Worm (Caenorhabditis elegans) whole organism, L3 larva: Measurements from ENCODE around the gene acbp-8.

Experiments used
- R02D3.7 ChIP-seq: fragments of 150-350 bp; optimal IDR thresholded peaks from 2 replicates; lab custom pipeline; 2014; ENCODE audit warnings: missing biosample characterization, missing genetic modification characterization
- ZK546.5 ChIP-seq: sonication (generic microtip); optimal IDR thresholded peaks from 2 replicates; lab custom pipeline; 2017; ENCODE audit warnings: missing biosample characterization, missing genetic modification characterization
- ama-1 ChIP-seq: fragments of 150-350 bp; optimal IDR thresholded peaks from 2 replicates; lab custom pipeline; 2018
- ceh-16 ChIP-seq: sonication (generic microtip); optimal IDR thresholded peaks from 2 replicates; lab custom pipeline; 2017; ENCODE audit warnings: missing biosample characterization, missing genetic modification characterization
- ceh-9 ChIP-seq: sonication (generic microtip); optimal IDR thresholded peaks from 2 replicates; lab custom pipeline; 2018; ENCODE audit warnings: missing biosample characterization, missing genetic modification characterization
- egl-27 ChIP-seq: sonication (generic microtip); optimal IDR thresholded peaks from 4 replicates; lab custom pipeline; 2017; ENCODE audit warnings: missing biosample characterization, missing genetic modification reagents, missing genetic modification characterization
- egl-5 ChIP-seq: fragments of 150-350 bp; optimal IDR thresholded peaks from 2 replicates; lab custom pipeline; 2017; ENCODE audit warnings: missing biosample characterization, missing genetic modification reagents, missing genetic modification characterization, inconsistent platforms
- elt-1 ChIP-seq: fragments of 150-350 bp; optimal IDR thresholded peaks from 2 replicates; lab custom pipeline; 2014; ENCODE audit warnings: missing biosample characterization, missing genetic modification characterization
- eor-1 ChIP-seq, 2 experiments: fragments of 150-350 bp; optimal IDR thresholded peaks; 2 replicates each; lab custom pipeline; 2014 to 2018; ENCODE audit warnings: missing biosample characterization in 2 of 2, missing genetic modification characterization in 2 of 2
- fkh-10 ChIP-seq: sonication (generic microtip); optimal IDR thresholded peaks from 2 replicates; lab custom pipeline; 2017; ENCODE audit warnings: missing biosample characterization, missing genetic modification reagents, missing genetic modification characterization
- fos-1 ChIP-seq: fragments of 150-350 bp; optimal IDR thresholded peaks from 2 replicates; lab custom pipeline; 2014; ENCODE audit warnings: missing biosample characterization, missing genetic modification characterization
- hmg-11 ChIP-seq: sonication (generic microtip); optimal IDR thresholded peaks from 2 replicates; lab custom pipeline; 2016; ENCODE audit warnings: missing genetic modification characterization, missing compliant biosample characterization
- jun-1 ChIP-seq: fragments of 150-350 bp; optimal IDR thresholded peaks from 2 replicates; lab custom pipeline; 2014; ENCODE audit warnings: missing biosample characterization, missing genetic modification reagents, missing genetic modification characterization
- lin-39 ChIP-seq: fragments of 150-350 bp; optimal IDR thresholded peaks from 2 replicates; lab custom pipeline; 2018; ENCODE audit warnings: missing biosample characterization, missing genetic modification reagents, missing genetic modification characterization
- nfya-1 ChIP-seq: sonication (generic microtip); optimal IDR thresholded peaks from 2 replicates; lab custom pipeline; 2017; ENCODE audit warnings: missing genetic modification characterization, mild to moderate bottlenecking, missing compliant biosample characterization, antibody characterized with exemption, moderate library complexity; ENCODE audit not compliant: insufficient read depth
- nhr-11 ChIP-seq: fragments of 150-350 bp; optimal IDR thresholded peaks from 2 replicates; lab custom pipeline; 2014; ENCODE audit warnings: missing biosample characterization, missing genetic modification characterization
- nhr-12 ChIP-seq: fragments of 150-350 bp; optimal IDR thresholded peaks from 2 replicates; lab custom pipeline; 2014; ENCODE audit warnings: missing biosample characterization, missing genetic modification characterization
- nhr-23 ChIP-seq: fragments of 150-350 bp; optimal IDR thresholded peaks from 2 replicates; lab custom pipeline; 2014; ENCODE audit warnings: missing biosample characterization, missing genetic modification reagents, missing genetic modification characterization
- nhr-237 ChIP-seq: fragments of 150-350 bp; optimal IDR thresholded peaks from 2 replicates; lab custom pipeline; 2014; ENCODE audit warnings: missing biosample characterization, missing genetic modification characterization
- nhr-25 ChIP-seq: sonication (generic microtip); optimal IDR thresholded peaks from 2 replicates; lab custom pipeline; 2017; ENCODE audit warnings: missing biosample characterization, missing genetic modification characterization
- nhr-43 ChIP-seq: sonication (generic microtip); optimal IDR thresholded peaks from 2 replicates; lab custom pipeline; 2016; ENCODE audit warnings: mild to moderate bottlenecking, missing genetic modification characterization, missing compliant biosample characterization; ENCODE audit not compliant: poor library complexity, severe bottlenecking
- nhr-67 ChIP-seq: fragments of 150-350 bp; optimal IDR thresholded peaks from 2 replicates; lab custom pipeline; 2014; ENCODE audit warnings: missing biosample characterization, missing genetic modification characterization
- nhr-76 ChIP-seq: fragments of 150-350 bp; sonication (generic microtip); optimal IDR thresholded peaks from 5 replicates; lab custom pipeline; 2014; ENCODE audit warnings: missing biosample characterization, missing genetic modification characterization
- pha-4 ChIP-seq: fragments of 150-350 bp; optimal IDR thresholded peaks from 2 replicates; lab custom pipeline; 2014; ENCODE audit warnings: missing biosample characterization, missing genetic modification reagents, missing genetic modification characterization
- pqm-1 ChIP-seq: fragments of 150-350 bp; optimal IDR thresholded peaks from 2 replicates; lab custom pipeline; 2017; ENCODE audit warnings: missing biosample characterization, missing genetic modification characterization, inconsistent platforms
- skn-1 ChIP-seq: fragments of 150-350 bp; optimal IDR thresholded peaks from 2 replicates; lab custom pipeline; 2014; ENCODE audit warnings: missing biosample characterization, missing genetic modification characterization
- snpc-4 ChIP-seq: fragments of 150-350 bp; optimal IDR thresholded peaks from 2 replicates; lab custom pipeline; 2014; ENCODE audit warnings: missing biosample characterization, missing genetic modification characterization
- tbx-2 ChIP-seq: sonication (generic microtip); optimal IDR thresholded peaks from 2 replicates; lab custom pipeline; 2016; ENCODE audit warnings: mild to moderate bottlenecking, missing genetic modification characterization, missing compliant biosample characterization
- unc-39 ChIP-seq: sonication (generic microtip); optimal IDR thresholded peaks from 4 replicates; lab custom pipeline; 2017; ENCODE audit warnings: missing biosample characterization, missing genetic modification characterization
- unc-62 ChIP-seq: fragments of 150-350 bp; sonication (generic microtip); optimal IDR thresholded peaks from 4 replicates; lab custom pipeline; 2014; ENCODE audit warnings: missing biosample characterization, missing genetic modification reagents, missing genetic modification characterization
- zag-1 ChIP-seq: fragments of 150-350 bp; optimal IDR thresholded peaks from 2 replicates; lab custom pipeline; 2014; ENCODE audit warnings: missing biosample characterization, missing genetic modification characterization
- ztf-4 ChIP-seq: fragments of 150-350 bp; optimal IDR thresholded peaks from 2 replicates; lab custom pipeline; 2014; ENCODE audit warnings: missing biosample characterization, missing genetic modification characterization

The acbp-8 gene

ce11 chrIII:2616212-2616611, 12.6 kb upstream of the acbp-8 start:
- no peak for TF ChIP-seq ceh-16 (tag; lab: Kevin White, UChicago)
- no peak for TF ChIP-seq ztf-4

ce11 chrIII:2618663-2619062, 10.2 kb upstream of the acbp-8 start, which contains the start of gene Y71H2B.4:
Gene Y71H2B.4, plus strand, starts transcription at chrIII:2618963.
- no peak for TF ChIP-seq fos-1 (tag; lab: Kevin White, UChicago)
- TF ChIP-seq nhr-25 (tag; lab: Kevin White, UChicago): no peak
- no peak for TF ChIP-seq nhr-12 (tag; lab: Kevin White, UChicago)
- no peak for TF ChIP-seq lin-39 (tag; lab: Kevin White, UChicago)
- TF ChIP-seq ama-1 (lab: Kevin White, UChicago): no peak
- TF ChIP-seq snpc-4 (tag; lab: Kevin White, UChicago): no peak
- TF ChIP-seq pqm-1 (tag; lab: Kevin White, UChicago): no peak
- no peak for TF ChIP-seq tbx-2 (tag; lab: Kevin White, UChicago)
- no peak for TF ChIP-seq nhr-11 (tag; lab: Kevin White, UChicago)
- no peak for TF ChIP-seq elt-1
- TF ChIP-seq fkh-10 (GFP tag; lab: Kevin White, UChicago): no peak
- no peak for TF ChIP-seq nfya-1 (tag; lab: Kevin White, UChicago)
- no peak for TF ChIP-seq zag-1 (tag; lab: Kevin White, UChicago)
- TF ChIP-seq jun-1 (tag; lab: Kevin White, UChicago): no peak
- TF ChIP-seq pha-4 (tag; lab: Kevin White, UChicago): no peak
- no peak for TF ChIP-seq unc-39 (tag; lab: Kevin White, UChicago)

ce11 chrIII:2619559-2619958, 9.3 kb upstream of the acbp-8 start, which contains the start of gene ppfr-4:
Gene ppfr-4, plus strand, starts transcription at chrIII:2619936.
- peak; percentile 28 for TF ChIP-seq nfya-1 (tag; lab: Kevin White, UChicago)
- TF ChIP-seq pha-4 (tag; lab: Kevin White, UChicago): peak; percentile 28
- TF ChIP-seq nhr-237 (tag; lab: Kevin White, UChicago): no peak
- TF ChIP-seq hmg-11 (tag; lab: Kevin White, UChicago): peak; percentile 36
- TF ChIP-seq nhr-67 (tag; lab: Kevin White, UChicago): no peak
- TF ChIP-seq skn-1 (tag; lab: Kevin White, UChicago): no peak
- TF ChIP-seq nhr-25 (tag; lab: Kevin White, UChicago): no peak
- TF ChIP-seq nhr-23 (tag; lab: Kevin White, UChicago): no peak
- no peak for TF ChIP-seq ztf-4
- TF ChIP-seq, all 47 proteins: peak for 3

ce11 chrIII:2622870-2623269, 5.9 kb upstream of the acbp-8 start, which contains the start of gene Y71H2B.2:
Gene Y71H2B.2, plus strand, starts transcription at chrIII:2623170.
- TF ChIP-seq ztf-4 (no peak), nhr-237 (tag; lab: Kevin White, UChicago) (no peak), egl-27 (tag; lab: Kevin White, UChicago) (no peak), pqm-1 (tag; lab: Kevin White, UChicago) (no peak), ceh-16 (tag; lab: Kevin White, UChicago) (no peak)

ce11 chrIII:2632819-2633398, 4.1 kb downstream of the acbp-8 start:
- TF ChIP-seq nhr-25 (tag; lab: Kevin White, UChicago) (peak; percentile 75), ZK546.5 (tag; lab: Kevin White, UChicago) (no peak), unc-62 (GFP tag; lab: Kevin White, UChicago) (no peak), elt-1 (peak; percentile 85), nhr-43 (tag; lab: Kevin White, UChicago) (peak; percentile 31), nhr-23 (tag; lab: Kevin White, UChicago) (peak; percentile 89)

ce11 chrIII:2634577-2634976, 5.8 kb downstream of the acbp-8 start:
- peak; percentile 33 for TF ChIP-seq nhr-25 (tag; lab: Kevin White, UChicago)
- no peak for TF ChIP-seq elt-1
- TF ChIP-seq nhr-43 (tag; lab: Kevin White, UChicago): no peak
- TF ChIP-seq nhr-237 (tag; lab: Kevin White, UChicago): no peak
- no peak for TF ChIP-seq R02D3.7
- TF ChIP-seq nfya-1 (tag; lab: Kevin White, UChicago): no peak
- TF ChIP-seq nhr-76 (tag; lab: Kevin White, UChicago): no peak
- no peak for TF ChIP-seq pqm-1 (tag; lab: Kevin White, UChicago)
- TF ChIP-seq ceh-9 (tag; lab: Kevin White, UChicago): no peak
- TF ChIP-seq eor-1 (tag; optimal IDR thresholded peaks at IDR 0.05; lab: Kevin White, UChicago): no peak
- TF ChIP-seq fos-1 (tag; lab: Kevin White, UChicago): no peak
- no peak for TF ChIP-seq egl-5
- TF ChIP-seq nhr-23 (tag; lab: Kevin White, UChicago): peak; percentile 71
